Comparison of ENCODE assay signal across 3 fruit fly cellular contexts in the genomic region with DNA sequence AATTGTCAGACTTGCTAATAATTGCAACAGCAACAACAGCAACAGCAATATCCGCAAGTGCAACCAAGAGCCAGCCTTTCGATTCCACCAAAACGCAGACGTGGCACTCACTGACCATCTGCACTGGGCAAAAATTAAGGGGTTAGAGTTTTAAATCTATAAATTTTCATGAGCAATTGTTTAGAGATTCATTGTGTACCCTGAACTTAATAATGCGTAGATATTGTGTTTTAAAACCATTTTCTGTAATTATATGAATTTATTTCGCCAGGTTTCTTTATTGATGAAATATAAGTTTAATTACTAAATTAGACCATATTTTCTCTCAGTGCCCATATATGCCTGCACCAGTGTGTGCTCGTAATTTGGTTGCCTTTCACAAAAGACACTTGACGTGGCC.
A peak's percentile ranks its signal among the peaks of the same experiment; 100 is the strongest.
TF ChIP-seq lines count a peak whose summit lies in the region.

No protein-coding gene starts in this region.

TF ChIP-seq in whole organism, embryonic, 481 proteins besides CTCF, POLR2A, EP300 and RAD21 (continued from another document):
- TF ChIP-seq lbe (GFP tag; optimal IDR thresholded peaks at IDR 0.05; lab: Kevin White, UChicago) (peak; percentile 17), Sox102F (GFP tag; optimal IDR thresholded peaks at IDR 0.05; lab: Kevin White, UChicago) (peak; percentile 29)

TF ChIP-seq in whole organism, prepupa, 60 proteins besides CTCF, POLR2A, EP300 and RAD21 (continued from another document):
- TF ChIP-seq CG11762 (GFP tag; optimal IDR thresholded peaks at IDR 0.05; lab: Kevin White, UChicago; ENCODE audit: insufficient read depth) (peak; percentile 67), Hr38 (GFP tag; optimal IDR thresholded peaks at IDR 0.05; lab: Kevin White, UChicago) (no peak), svp (GFP tag; lab: Kevin White, UChicago) (peak; percentile 86), fd59A (GFP tag; optimal IDR thresholded peaks at IDR 0.05; lab: Kevin White, UChicago) (peak; percentile 39), CG8319 (GFP tag; optimal IDR thresholded peaks at IDR 0.05; lab: Kevin White, UChicago) (peak; percentile 41), Ets21C (GFP tag; optimal IDR thresholded peaks at IDR 0.05; lab: Kevin White, UChicago) (peak; percentile 35), Sox14 (GFP tag; optimal IDR thresholded peaks at IDR 0.05; lab: Kevin White, UChicago) (peak; percentile 76), Lpt (GFP tag; optimal IDR thresholded peaks at IDR 0.05; lab: Kevin White, UChicago) (peak; percentile 75), CG32006 (GFP tag; optimal IDR thresholded peaks at IDR 0.05; lab: Kevin White, UChicago) (peak; percentile 91), CG11294 (GFP tag; IDR thresholded peaks at IDR 0.05; lab: Robert Waterston, UW) (peak; percentile 65), CG9139 (GFP tag; optimal IDR thresholded peaks at IDR 0.05; lab: Kevin White, UChicago) (peak; percentile 37), Hr39 (GFP tag; optimal IDR thresholded peaks at IDR 0.05; lab: Kevin White, UChicago) (peak; percentile 59), CG34406 (GFP tag; optimal IDR thresholded peaks at IDR 0.05; lab: Kevin White, UChicago) (peak; percentile 70), CG3032 (tag; optimal IDR thresholded peaks at IDR 0.05; lab: Kevin White, UChicago) (peak; percentile 62), CG31627 (GFP tag; optimal IDR thresholded peaks at IDR 0.05; lab: Kevin White, UChicago) (peak; percentile 56), CG6276 (GFP tag; optimal IDR thresholded peaks at IDR 0.05; lab: Kevin White, UChicago) (peak; percentile 81), Sox15 (GFP tag; optimal IDR thresholded peaks at IDR 0.05; lab: Kevin White, UChicago) (peak; percentile 29), dac (GFP tag; optimal IDR thresholded peaks at IDR 0.05; lab: Kevin White, UChicago) (peak; percentile 77), Met (GFP tag; optimal IDR thresholded peaks at IDR 0.05; lab: Kevin White, UChicago) (peak; percentile 79), fkh (GFP tag; optimal IDR thresholded peaks at IDR 0.05; lab: Kevin White, UChicago) (no peak), CG6854 (GFP tag; optimal IDR thresholded peaks at IDR 0.05; lab: Kevin White, UChicago) (no peak), Hr4 (GFP tag; optimal IDR thresholded peaks at IDR 0.05; lab: Kevin White, UChicago) (peak; percentile 87), CG3919 (GFP tag; optimal IDR thresholded peaks at IDR 0.05; lab: Kevin White, UChicago) (peak; percentile 72), cyc (GFP tag; optimal IDR thresholded peaks at IDR 0.05; lab: Kevin White, UChicago) (peak; percentile 61), Smox (GFP tag; optimal IDR thresholded peaks at IDR 0.05; lab: Kevin White, UChicago) (peak; percentile 67), fd85E (GFP tag; optimal IDR thresholded peaks at IDR 0.05; lab: Kevin White, UChicago) (peak; percentile 19), lz (GFP tag; optimal IDR thresholded peaks at IDR 0.05; lab: Kevin White, UChicago) (peak; percentile 68), CG6808 (GFP tag; optimal IDR thresholded peaks at IDR 0.05; lab: Kevin White, UChicago) (peak; percentile 45), CG15336 (GFP tag; IDR thresholded peaks at IDR 0.05; lab: Robert Waterston, UW) (peak; percentile 89), vri (GFP tag; optimal IDR thresholded peaks at IDR 0.05; lab: Kevin White, UChicago) (peak; percentile 16), Ets96B (tag; optimal IDR thresholded peaks at IDR 0.05; lab: Kevin White, UChicago) (peak; percentile 66), CG10631 (GFP tag; optimal IDR thresholded peaks at IDR 0.05; lab: Kevin White, UChicago) (peak; percentile 69), pdm3 (GFP tag; optimal IDR thresholded peaks at IDR 0.05; lab: Kevin White, UChicago) (peak; percentile 81), CG10669 (GFP tag; optimal IDR thresholded peaks at IDR 0.05; lab: Kevin White, UChicago) (peak; percentile 44), CG8119 (GFP tag; IDR thresholded peaks at IDR 0.05; lab: Robert Waterston, UW) (peak; percentile 89), Sox102F (GFP tag; optimal IDR thresholded peaks at IDR 0.05; lab: Kevin White, UChicago) (peak; percentile 59), net (GFP tag; optimal IDR thresholded peaks at IDR 0.05; lab: Kevin White, UChicago) (peak; percentile 76), CG4318 (GFP tag; optimal IDR thresholded peaks at IDR 0.05; lab: Kevin White, UChicago) (peak; percentile 71)

TF ChIP-seq in whole organism, wandering third instar larva, 38 proteins besides CTCF, POLR2A, EP300 and RAD21 (continued from another document):
- peak; percentile 34 for TF ChIP-seq psq (GFP tag; optimal IDR thresholded peaks at IDR 0.05; lab: Kevin White, UChicago)
- TF ChIP-seq dl (GFP tag; optimal IDR thresholded peaks at IDR 0.05; lab: Kevin White, UChicago; ENCODE audit: insufficient read depth in 1 of 2, partially characterized antibody in 2 of 2) = no peak
- no peak for TF ChIP-seq brk (GFP tag; optimal IDR thresholded peaks at IDR 0.05; lab: Kevin White, UChicago)
- no peak for TF ChIP-seq Jra (GFP tag; optimal IDR thresholded peaks at IDR 0.05; lab: Kevin White, UChicago)
- peak; percentile 57 for TF ChIP-seq OdsH (GFP tag; optimal IDR thresholded peaks at IDR 0.05; lab: Kevin White, UChicago)
- TF ChIP-seq CG9705 (GFP tag; optimal IDR thresholded peaks at IDR 0.05; lab: Kevin White, UChicago) = peak; percentile 1
- TF ChIP-seq Vsx2 (GFP tag; optimal IDR thresholded peaks at IDR 0.05; lab: Kevin White, UChicago; ENCODE audit: partially characterized antibody) = no peak
- TF ChIP-seq GATAd (GFP tag; optimal IDR thresholded peaks at IDR 0.05; lab: Kevin White, UChicago) = no peak
